Fruit fly (Drosophila melanogaster) whole organism, embryonic: ENCODE data around the gene CG34290.

ENCODE experiments used
- Abd-B ChIP-seq: fragments of 200-800 bp; sonication (Bioruptor generic); optimal IDR thresholded peaks from 2 replicates; lab custom pipeline; 2018; ENCODE audit warnings: missing biosample characterization, mild to moderate bottlenecking, missing genetic modification characterization, moderate library complexity
- Blimp-1 ChIP-seq: fragments of 200-800 bp; sonication (Bioruptor generic); optimal IDR thresholded peaks from 3 replicates; lab custom pipeline; 2018; ENCODE audit warnings: missing biosample characterization, missing genetic modification characterization, mild to moderate bottlenecking, moderate library complexity, missing genetic modification reagents
- CG1024 ChIP-seq: fragments of 200-800 bp; sonication (Bioruptor generic); IDR thresholded peaks from 2 replicates; pipeline ENCODE4 v1.3.6; 2022; ENCODE audit warnings: missing biosample characterization, missing genetic modification characterization
- CG13775 ChIP-seq: fragments of 200-800 bp; sonication (Bioruptor generic); optimal IDR thresholded peaks from 3 replicates; lab custom pipeline; 2017; ENCODE audit warnings: missing biosample characterization, mild to moderate bottlenecking, missing genetic modification characterization
- CG13894 ChIP-seq: fragments of 200-800 bp; sonication (Bioruptor generic); optimal IDR thresholded peaks from 3 replicates; lab custom pipeline; 2018; ENCODE audit warnings: missing biosample characterization, mild to moderate bottlenecking, missing genetic modification characterization, moderate library complexity
- CG15479 ChIP-seq: fragments of 200-800 bp; sonication (Bioruptor generic); optimal IDR thresholded peaks from 3 replicates; lab custom pipeline; 2019; ENCODE audit warnings: missing biosample characterization, mild to moderate bottlenecking, missing genetic modification characterization, moderate library complexity
- CG15601 ChIP-seq: fragments of 200-800 bp; sonication (Bioruptor generic); optimal IDR thresholded peaks from 3 replicates; lab custom pipeline; 2019; ENCODE audit warnings: missing biosample characterization, mild to moderate bottlenecking, missing genetic modification characterization, moderate library complexity
- CG17612 ChIP-seq: fragments of 200-800 bp; sonication (Bioruptor generic); IDR thresholded peaks from 2 replicates; pipeline ENCODE4 v1.3.6; 2022; ENCODE audit warnings: missing biosample characterization, missing genetic modification characterization
- CG18599 ChIP-seq: fragments of 200-800 bp; sonication (Bioruptor generic); optimal IDR thresholded peaks from 3 replicates; lab custom pipeline; 2017; ENCODE audit warnings: missing biosample characterization, missing genetic modification characterization, mild to moderate bottlenecking, moderate library complexity, missing genetic modification reagents
- CG2129 ChIP-seq: fragments of 200-800 bp; sonication (Bioruptor generic); IDR thresholded peaks from 2 replicates; pipeline ENCODE4 v1.3.6; 2022; ENCODE audit warnings: missing biosample characterization, missing genetic modification characterization; ENCODE audit not compliant: partially characterized antibody
- CG34224 ChIP-seq: fragments of 200-800 bp; sonication (Bioruptor generic); IDR thresholded peaks from 3 replicates; pipeline ENCODE4 v1.3.6; 2022; ENCODE audit warnings: missing biosample characterization, missing genetic modification characterization; ENCODE audit not compliant: partially characterized antibody
- CG5953 ChIP-seq: fragments of 200-800 bp; sonication (Bioruptor generic); IDR thresholded peaks from 2 replicates; pipeline ENCODE4 v1.3.6; 2022; ENCODE audit warnings: missing biosample characterization, missing genetic modification characterization
- CG7271 ChIP-seq: fragments of 200-800 bp; sonication (Bioruptor generic); optimal IDR thresholded peaks from 2 replicates; lab custom pipeline; 2018; ENCODE audit warnings: missing biosample characterization, mild to moderate bottlenecking, missing genetic modification characterization, moderate library complexity
- CG7357 ChIP-seq: fragments of 200-800 bp; sonication (Bioruptor generic); IDR thresholded peaks from 3 replicates; pipeline ENCODE4 v1.3.6; 2022; ENCODE audit warnings: missing biosample characterization, missing genetic modification characterization
- CG7786 ChIP-seq: fragments of 200-800 bp; sonication (Bioruptor generic); optimal IDR thresholded peaks from 2 replicates; lab custom pipeline; 2016; ENCODE audit warnings: missing biosample characterization, missing genetic modification characterization
- CG9817 ChIP-seq: fragments of 200-800 bp; sonication (Bioruptor generic); optimal IDR thresholded peaks from 2 replicates; lab custom pipeline; 2018; ENCODE audit warnings: missing biosample characterization, mild to moderate bottlenecking, missing genetic modification characterization, moderate library complexity
- CHES-1-like ChIP-seq: fragments of 200-800 bp; sonication (Bioruptor generic); optimal IDR thresholded peaks from 2 replicates; lab custom pipeline; 2016; ENCODE audit warnings: missing biosample characterization, missing genetic modification characterization
- CrebB ChIP-seq: fragments of 200-800 bp; sonication (Bioruptor generic); optimal IDR thresholded peaks from 3 replicates; lab custom pipeline; 2018; ENCODE audit warnings: missing biosample characterization, mild to moderate bottlenecking, missing genetic modification characterization
- E2f1 ChIP-seq: fragments of 200-800 bp; sonication (Bioruptor generic); IDR thresholded peaks from 2 replicates; pipeline ENCODE4 v1.3.6; 2022; ENCODE audit warnings: missing biosample characterization, missing genetic modification characterization
- HLH3B ChIP-seq: fragments of 200-800 bp; sonication (Bioruptor generic); IDR thresholded peaks from 2 replicates; pipeline ENCODE4 v1.3.6; 2022; ENCODE audit warnings: missing biosample characterization, missing genetic modification characterization
- Hey ChIP-seq: fragments of 200-800 bp; sonication (Bioruptor generic); optimal IDR thresholded peaks from 3 replicates; lab custom pipeline; 2018; ENCODE audit warnings: missing biosample characterization, mild to moderate bottlenecking, missing genetic modification characterization
- Lim3 ChIP-seq: fragments of 200-800 bp; sonication (Bioruptor generic); IDR thresholded peaks from 2 replicates; pipeline ENCODE4 v1.3.6; 2022; ENCODE audit warnings: missing biosample characterization, missing genetic modification characterization
- MTF-1 ChIP-seq: fragments of 200-800 bp; sonication (Bioruptor generic); optimal IDR thresholded peaks from 2 replicates; lab custom pipeline; 2018; ENCODE audit warnings: missing biosample characterization, mild to moderate bottlenecking, missing genetic modification characterization, borderline replicate concordance
- Meics ChIP-seq: fragments of 200-800 bp; sonication (Bioruptor generic); optimal IDR thresholded peaks from 2 replicates; lab custom pipeline; 2017; ENCODE audit warnings: missing biosample characterization, mild to moderate bottlenecking, missing genetic modification characterization
- Optix ChIP-seq: fragments of 200-800 bp; sonication (Bioruptor generic); IDR thresholded peaks from 3 replicates; pipeline ENCODE4 v1.3.6; 2022; ENCODE audit warnings: missing biosample characterization, missing genetic modification characterization
- Six4 ChIP-seq: fragments of 200-800 bp; sonication (Bioruptor generic); optimal IDR thresholded peaks from 2 replicates; lab custom pipeline; 2016; ENCODE audit warnings: missing biosample characterization, missing genetic modification characterization
- abd-A ChIP-seq: fragments of 200-800 bp; sonication (Bioruptor generic); optimal IDR thresholded peaks from 3 replicates; lab custom pipeline; 2019; ENCODE audit warnings: missing biosample characterization, mild to moderate bottlenecking, missing genetic modification characterization, moderate library complexity
- bigmax ChIP-seq: fragments of 200-800 bp; sonication (Bioruptor generic); optimal IDR thresholded peaks from 2 replicates; lab custom pipeline; 2018; ENCODE audit warnings: missing biosample characterization, mild to moderate bottlenecking, missing genetic modification characterization
- bowl ChIP-seq: fragments of 200-800 bp; sonication (Bioruptor generic); IDR thresholded peaks from 2 replicates; pipeline ENCODE4 v1.3.6; 2022; ENCODE audit warnings: missing biosample characterization, missing genetic modification characterization
- bsh ChIP-seq, 2 experiments: fragments of 200-800 bp; sonication (Bioruptor generic); optimal IDR thresholded peaks; 2 replicates each; lab custom pipeline; 2017 to 2018; ENCODE audit warnings: mild to moderate bottlenecking in 2 of 2, missing biosample characterization in 2 of 2, missing genetic modification characterization in 2 of 2, moderate library complexity in 1 of 2
- dm ChIP-seq: fragments of 200-800 bp; sonication (Bioruptor generic); optimal IDR thresholded peaks from 3 replicates; lab custom pipeline; 2016; ENCODE audit warnings: missing biosample characterization, missing genetic modification characterization
- ewg ChIP-seq: fragments of 200-800 bp; sonication (Bioruptor generic); optimal IDR thresholded peaks from 3 replicates; lab custom pipeline; 2017; ENCODE audit warnings: mild to moderate bottlenecking, missing biosample characterization, missing genetic modification reagents, missing genetic modification characterization
- fd64A ChIP-seq: fragments of 200-800 bp; sonication (Bioruptor generic); optimal IDR thresholded peaks from 3 replicates; lab custom pipeline; 2018; ENCODE audit warnings: missing biosample characterization, mild to moderate bottlenecking, missing genetic modification characterization
- grn ChIP-seq: fragments of 200-800 bp; sonication (Bioruptor generic); optimal IDR thresholded peaks from 3 replicates; lab custom pipeline; 2017; ENCODE audit warnings: missing biosample characterization, missing genetic modification characterization
- ken ChIP-seq: fragments of 200-800 bp; sonication (Bioruptor generic); IDR thresholded peaks from 3 replicates; pipeline ENCODE4 v1.3.6; 2022; ENCODE audit warnings: missing biosample characterization, missing genetic modification characterization
- maf-S ChIP-seq: fragments of 200-800 bp; sonication (Bioruptor generic); optimal IDR thresholded peaks from 2 replicates; lab custom pipeline; 2016; ENCODE audit warnings: missing biosample characterization, missing genetic modification characterization
- mirr ChIP-seq: fragments of 200-800 bp; sonication (Bioruptor generic); optimal IDR thresholded peaks from 3 replicates; lab custom pipeline; 2018; ENCODE audit warnings: missing biosample characterization, mild to moderate bottlenecking, missing genetic modification characterization
- nom ChIP-seq: fragments of 200-800 bp; sonication (Bioruptor generic); optimal IDR thresholded peaks from 2 replicates; lab custom pipeline; 2017; ENCODE audit warnings: missing biosample characterization, missing genetic modification characterization, mild to moderate bottlenecking, moderate library complexity, missing genetic modification reagents
- p53 ChIP-seq: fragments of 200-800 bp; sonication (Bioruptor generic); optimal IDR thresholded peaks from 2 replicates; lab custom pipeline; 2016; ENCODE audit warnings: missing biosample characterization, missing genetic modification characterization
- prd ChIP-seq, 3 experiments: fragments of >200 bp in 2 of 3; fragments of 200-800 bp in 1 of 3; sonication (Bioruptor generic) in 1 of 3; optimal IDR thresholded peaks in 2 of 3; IDR thresholded peaks in 1 of 3; 2 replicates in 2 of 3; 3 replicates in 1 of 3; pipeline versions ENCODE4 v1.3.6 to Lab custom; 2017 to 2022; ENCODE audit warnings: missing biosample characterization in 1 of 3, missing genetic modification characterization in 1 of 3
- row ChIP-seq: fragments of 200-800 bp; sonication (Bioruptor generic); IDR thresholded peaks from 3 replicates; pipeline ENCODE4 v1.3.6; 2022; ENCODE audit warnings: missing biosample characterization, missing genetic modification characterization
- run ChIP-seq: fragments of 200-800 bp; sonication (Bioruptor generic); optimal IDR thresholded peaks from 3 replicates; lab custom pipeline; 2018; ENCODE audit warnings: missing biosample characterization, mild to moderate bottlenecking, missing genetic modification characterization
- scrt ChIP-seq: fragments of 200-800 bp; sonication (Bioruptor generic); optimal IDR thresholded peaks from 2 replicates; lab custom pipeline; 2018; ENCODE audit warnings: missing biosample characterization, mild to moderate bottlenecking, missing genetic modification characterization, moderate library complexity
- seq ChIP-seq: fragments of 200-800 bp; sonication (Bioruptor generic); IDR thresholded peaks from 2 replicates; pipeline ENCODE4 v1.3.6; 2022; ENCODE audit warnings: missing biosample characterization, missing genetic modification characterization
- shn ChIP-seq: fragments of 200-800 bp; sonication (Bioruptor generic); optimal IDR thresholded peaks from 3 replicates; lab custom pipeline; 2016; ENCODE audit warnings: missing biosample characterization, missing genetic modification characterization
- trh ChIP-seq: fragments of 200-800 bp; sonication (Bioruptor generic); optimal IDR thresholded peaks from 2 replicates; lab custom pipeline; 2016; ENCODE audit warnings: missing biosample characterization, missing genetic modification characterization
- wek ChIP-seq: fragments of 200-800 bp; sonication (Bioruptor generic); optimal IDR thresholded peaks from 3 replicates; lab custom pipeline; 2018; ENCODE audit warnings: missing biosample characterization, mild to moderate bottlenecking, missing genetic modification characterization, moderate library complexity
- zen ChIP-seq: fragments of 200-800 bp; sonication (Bioruptor generic); optimal IDR thresholded peaks from 3 replicates; lab custom pipeline; 2018; ENCODE audit warnings: missing biosample characterization, mild to moderate bottlenecking, missing genetic modification characterization, moderate library complexity

The CG34290 gene

dm6 chr3R:24289768-24290349 is at the start of gene CG34290, which contains the start of gene Uck (continued):
- TF ChIP-seq CG7357 (GFP tag; lab: Robert Waterston, UW) = no peak
- TF ChIP-seq seq (GFP tag; lab: Robert Waterston, UW) = 0 out of 2 replicates have a peak, but pooled peaks have one; percentile 23
- peak; percentile 46 for TF ChIP-seq Hey (tag; lab: Kevin White, UChicago)
- TF ChIP-seq CG2129 (GFP tag; lab: Robert Waterston, UW) = peak; percentile 35
- peak; percentile 90 for TF ChIP-seq mirr
- TF ChIP-seq wek (GFP tag; lab: Kevin White, UChicago) = peak; percentile 81
- TF ChIP-seq grn = peak; percentile 54
- TF ChIP-seq Abd-B (GFP tag; lab: Kevin White, UChicago) = peak; percentile 17
- peak; percentile 69 for TF ChIP-seq p53 (GFP tag; lab: Kevin White, UChicago)
- TF ChIP-seq bowl (GFP tag; lab: Robert Waterston, UW) = no peak
- TF ChIP-seq bsh (GFP tag; optimal IDR thresholded peaks at IDR 0.05; lab: Kevin White, UChicago) = peak in 1 of 2 experiments; percentile 61
- TF ChIP-seq CG9817 (tag; lab: Kevin White, UChicago) = peak; percentile 68
- peak; percentile 88 for TF ChIP-seq CG18599 (GFP tag; lab: Kevin White, UChicago)
- peak; percentile 53; the same call in 1 of the 3 replicates for TF ChIP-seq Optix (GFP tag; lab: Robert Waterston, UW)
- no peak for TF ChIP-seq CG15479 (GFP tag; lab: Kevin White, UChicago)
- TF ChIP-seq CG5953 (GFP tag; lab: Robert Waterston, UW) = peak; percentile 48; the same call in 1 of the 2 replicates
- TF ChIP-seq fd64A (GFP tag; lab: Kevin White, UChicago) = peak; percentile 76
- peak; percentile 85 for TF ChIP-seq CrebB (tag; lab: Kevin White, UChicago)
- TF ChIP-seq maf-S (GFP tag; lab: Kevin White, UChicago) = peak; percentile 54
- TF ChIP-seq scrt (GFP tag; lab: Kevin White, UChicago) = peak; percentile 85
- TF ChIP-seq Lim3 (GFP tag; lab: Robert Waterston, UW) = no peak
- peak; percentile 57 for TF ChIP-seq Blimp-1
- peak; percentile 43 for TF ChIP-seq Six4 (GFP tag; lab: Kevin White, UChicago)
- TF ChIP-seq CG7271 (tag; lab: Kevin White, UChicago) = peak; percentile 64
- TF ChIP-seq CG13775 (GFP tag; lab: Kevin White, UChicago) = peak; percentile 84
- no peak for TF ChIP-seq CG1024 (GFP tag; lab: Robert Waterston, UW)
- TF ChIP-seq E2f1 (GFP tag; lab: Robert Waterston, UW) = peak; percentile 54
- peak; percentile 72 for TF ChIP-seq HLH3B (GFP tag; lab: Robert Waterston, UW)
- peak; percentile 52; the same call in 2 of the 3 replicates for TF ChIP-seq row (GFP tag; lab: Robert Waterston, UW)
- TF ChIP-seq Meics (GFP tag; lab: Kevin White, UChicago) = peak; percentile 90
- TF ChIP-seq CG13894 (tag; lab: Kevin White, UChicago) = peak; percentile 68
- peak; percentile 82 for TF ChIP-seq CG34224 (GFP tag; lab: Robert Waterston, UW)
- TF ChIP-seq CG7786 (GFP tag; lab: Kevin White, UChicago) = peak; percentile 49
- TF ChIP-seq prd (optimal IDR thresholded peaks at IDR 0.05; lab: Kevin White, UChicago) = no peak
- TF ChIP-seq prd (GFP tag; IDR thresholded peaks at IDR 0.05; lab: Robert Waterston, UW) = peak; percentile 47; the same call in 2 of the 3 replicates
- no peak for TF ChIP-seq CG17612 (GFP tag; lab: Robert Waterston, UW)
- TF ChIP-seq zen (tag; lab: Kevin White, UChicago) = peak; percentile 86
- no peak for TF ChIP-seq run (tag; lab: Kevin White, UChicago)
- peak; percentile 37 for TF ChIP-seq trh (GFP tag; lab: Kevin White, UChicago)
- TF ChIP-seq nom (GFP tag; lab: Kevin White, UChicago) = peak; percentile 57
- TF ChIP-seq bigmax (GFP tag; lab: Kevin White, UChicago) = peak; percentile 64
- TF ChIP-seq abd-A (tag; lab: Kevin White, UChicago) = no peak
- peak; percentile 79 for TF ChIP-seq CHES-1-like
- peak; percentile 68 for TF ChIP-seq shn
- TF ChIP-seq CG15601 = peak; percentile 78
- peak; percentile 89 for TF ChIP-seq MTF-1 (GFP tag; lab: Kevin White, UChicago)
- TF ChIP-seq ken (GFP tag; lab: Robert Waterston, UW) = peak; percentile 66; the same call in 2 of the 3 replicates
- TF ChIP-seq ewg (GFP tag; lab: Kevin White, UChicago) = peak; percentile 62
- peak; percentile 79 for TF ChIP-seq dm (GFP tag; lab: Kevin White, UChicago)
